Worm (Caenorhabditis elegans) whole organism, L4 larva: ENCODE measurements around the gene F02E11.3.

Experiments used
- Y105C5A.15 ChIP-seq: fragments of 200-800 bp; sonication (Bioruptor generic); IDR thresholded peaks from 2 replicates; pipeline ENCODE4 v1.3.6; 2022; ENCODE audit warnings: missing genetic modification characterization, missing compliant biosample characterization
- Y48G9A.11 ChIP-seq: fragments of 200-800 bp; sonication (Bioruptor generic); IDR thresholded peaks from 2 replicates; pipeline ENCODE4 v1.3.6; 2022; ENCODE audit warnings: missing genetic modification reagents, missing genetic modification characterization, missing compliant biosample characterization
- Y5F2A.4 ChIP-seq: fragments of 200-800 bp; sonication (Bioruptor generic); optimal IDR thresholded peaks from 2 replicates; lab custom pipeline; 2018; ENCODE audit warnings: mild to moderate bottlenecking, missing genetic modification characterization, missing compliant biosample characterization
- ZK337.2 ChIP-seq: fragments of 200-800 bp; sonication (Bioruptor generic); IDR thresholded peaks from 2 replicates; pipeline ENCODE4 v1.3.6; 2022; ENCODE audit warnings: missing genetic modification reagents, missing genetic modification characterization, missing compliant biosample characterization
- aha-1 ChIP-seq: fragments of 150-350 bp; peaks from one replicate; lab custom pipeline; 2014; ENCODE audit warnings: missing biosample characterization, missing genetic modification characterization
- aly-2 ChIP-seq: sonication (generic microtip); optimal IDR thresholded peaks from 2 replicates; lab custom pipeline; 2018; ENCODE audit warnings: missing biosample characterization, missing genetic modification characterization
- attf-4 ChIP-seq: sonication (generic microtip); optimal IDR thresholded peaks from 3 replicates; lab custom pipeline; 2017; ENCODE audit warnings: missing biosample characterization, missing genetic modification characterization
- ceh-62 ChIP-seq: sonication (generic microtip); optimal IDR thresholded peaks from 2 replicates; lab custom pipeline; 2017; ENCODE audit warnings: missing biosample characterization, missing genetic modification characterization
- daf-12 ChIP-seq: fragments of 150-350 bp; optimal IDR thresholded peaks from 2 replicates; lab custom pipeline; 2014; ENCODE audit warnings: missing biosample characterization, missing genetic modification reagents, missing genetic modification characterization
- daf-19 ChIP-seq: fragments of 200-800 bp; sonication (Bioruptor generic); conservative IDR thresholded peaks from 2 replicates; pipeline ENCODE4 v1.3.6; 2022; ENCODE audit warnings: missing genetic modification characterization, missing compliant biosample characterization
- dpl-1 ChIP-seq: fragments of 150-350 bp; optimal IDR thresholded peaks from 2 replicates; lab custom pipeline; 2014; ENCODE audit warnings: missing biosample characterization, missing genetic modification reagents, missing genetic modification characterization
- duxl-1 ChIP-seq: sonication (generic microtip); optimal IDR thresholded peaks from 2 replicates; lab custom pipeline; 2016; ENCODE audit warnings: mild to moderate bottlenecking, missing genetic modification characterization, moderate library complexity, missing compliant biosample characterization; ENCODE audit not compliant: poor library complexity
- hlh-30 ChIP-seq: sonication (generic microtip); optimal IDR thresholded peaks from 2 replicates; lab custom pipeline; 2017; ENCODE audit warnings: antibody characterized with exemption, mild to moderate bottlenecking, missing genetic modification characterization, missing compliant biosample characterization; ENCODE audit not compliant: insufficient read depth
- lsy-2 ChIP-seq, 2 experiments: fragments of 150-350 bp in 1 of 2; sonication (generic microtip) in 1 of 2; optimal IDR thresholded peaks; 2 replicates each; lab custom pipeline; 2014 to 2017; ENCODE audit warnings: missing biosample characterization in 2 of 2, missing genetic modification characterization in 2 of 2
- mep-1 ChIP-seq: fragments of 150-350 bp; sonication (generic microtip); optimal IDR thresholded peaks from 3 replicates; lab custom pipeline; 2014; ENCODE audit warnings: missing biosample characterization, missing genetic modification characterization
- mxl-2 ChIP-seq: fragments of 200-800 bp; sonication (Bioruptor generic); conservative IDR thresholded peaks from 2 replicates; pipeline ENCODE4 v1.3.6; 2022; ENCODE audit warnings: missing genetic modification reagents, missing genetic modification characterization, missing compliant biosample characterization
- mxl-3 ChIP-seq: fragments of 200-800 bp; sonication (Bioruptor generic); optimal IDR thresholded peaks from 2 replicates; lab custom pipeline; 2018; ENCODE audit warnings: mild to moderate bottlenecking, missing genetic modification characterization, missing compliant biosample characterization
- nhr-25 ChIP-seq: sonication (generic microtip); optimal IDR thresholded peaks from 2 replicates; lab custom pipeline; 2017; ENCODE audit warnings: missing genetic modification characterization, mild to moderate bottlenecking, missing compliant biosample characterization, antibody characterized with exemption, moderate library complexity, borderline replicate concordance; ENCODE audit not compliant: insufficient read depth
- nhr-28 ChIP-seq: fragments of 150-350 bp; optimal IDR thresholded peaks from 2 replicates; lab custom pipeline; 2014; ENCODE audit warnings: missing biosample characterization, missing genetic modification characterization
- nhr-41 ChIP-seq: fragments of 200-800 bp; sonication (Bioruptor generic); IDR thresholded peaks from 2 replicates; pipeline ENCODE4 v1.3.6; 2022; ENCODE audit warnings: missing genetic modification reagents, missing genetic modification characterization, missing compliant biosample characterization
- pha-4 ChIP-seq, 2 experiments: fragments of 150-350 bp in 1 of 2; fragments of 200-800 bp in 1 of 2; sonication (Bioruptor generic) in 1 of 2; IDR thresholded peaks in 1 of 2; optimal IDR thresholded peaks in 1 of 2; 2 replicates each; pipeline versions ENCODE4 v1.3.6 to Lab custom; 2014 to 2022; ENCODE audit warnings: missing genetic modification characterization in 2 of 2, missing genetic modification reagents in 2 of 2, missing biosample characterization in 1 of 2, missing compliant biosample characterization in 1 of 2
- pqm-1 ChIP-seq: sonication (generic microtip); optimal IDR thresholded peaks from 2 replicates; lab custom pipeline; 2017; ENCODE audit warnings: missing biosample characterization, missing genetic modification characterization
- rbr-2 ChIP-seq: sonication (generic microtip); optimal IDR thresholded peaks from 2 replicates; lab custom pipeline; 2016; ENCODE audit warnings: missing genotype, missing genetic modification characterization, missing compliant biosample characterization
- sdz-12 ChIP-seq: fragments of 200-800 bp; sonication (Bioruptor generic); optimal IDR thresholded peaks from 2 replicates; lab custom pipeline; 2018; ENCODE audit warnings: mild to moderate bottlenecking, missing genetic modification characterization, missing compliant biosample characterization
- snpc-1.2 ChIP-seq: fragments of 200-800 bp; sonication (Bioruptor generic); IDR thresholded peaks from 2 replicates; pipeline ENCODE4 v1.3.6; 2022; ENCODE audit warnings: missing genetic modification reagents, missing genetic modification characterization, missing compliant biosample characterization
- spr-3 ChIP-seq: fragments of 200-800 bp; sonication (Bioruptor generic); optimal IDR thresholded peaks from 2 replicates; lab custom pipeline; 2018; ENCODE audit warnings: mild to moderate bottlenecking, missing genetic modification characterization, missing compliant biosample characterization
- unc-62 ChIP-seq, 3 experiments: fragments of 150-350 bp in 1 of 3; sonication (generic microtip); optimal IDR thresholded peaks in 2 of 3; peaks in 1 of 3; 1 replicate in 1 of 3; 2 replicates in 2 of 3; lab custom pipeline; 2014 to 2017; ENCODE audit warnings: missing biosample characterization in 3 of 3, missing genetic modification characterization in 3 of 3, missing genetic modification reagents in 3 of 3, missing genotype in 1 of 3
- zfp-3 ChIP-seq: fragments of 200-800 bp; sonication (Bioruptor generic); conservative IDR thresholded peaks from 2 replicates; pipeline ENCODE4 v1.3.6; 2022; ENCODE audit warnings: missing genetic modification reagents, missing genetic modification characterization, missing compliant biosample characterization
- zip-11 ChIP-seq: fragments of 200-800 bp; sonication (Bioruptor generic); IDR thresholded peaks from 2 replicates; pipeline ENCODE4 v1.3.6; 2022; ENCODE audit warnings: missing genetic modification characterization, missing compliant biosample characterization
- ztf-11 ChIP-seq: fragments of 150-350 bp; optimal IDR thresholded peaks from 2 replicates; lab custom pipeline; 2014; ENCODE audit warnings: missing biosample characterization, missing genetic modification characterization

F02E11.3 gene

DNA sequence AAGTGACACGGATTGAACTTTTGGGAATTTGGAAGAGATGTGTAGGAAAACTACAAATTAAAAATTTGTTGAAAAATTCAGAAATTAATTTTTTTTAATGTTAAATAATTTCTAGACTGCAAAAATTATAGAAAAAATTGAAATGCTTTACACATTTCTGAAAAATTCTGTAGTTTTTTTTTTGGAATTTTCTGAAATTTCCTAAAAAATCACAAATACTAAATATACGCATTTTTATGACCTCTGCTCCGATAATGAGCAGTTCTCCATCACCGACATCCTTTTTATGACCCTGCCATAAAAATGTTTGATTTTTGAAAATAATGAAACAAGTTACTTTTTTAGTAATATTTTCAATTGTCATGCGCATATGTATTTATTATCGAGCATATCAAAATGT lies 30.1 kb downstream of the F02E11.3 start (continued):
- TF ChIP-seq aha-1 (tag; lab: Kevin White, UChicago) (no peak), rbr-2 (tag; lab: Kevin White, UChicago) (no peak), dpl-1 (GFP tag; lab: Kevin White, UChicago) (no peak), ceh-62 (tag; lab: Kevin White, UChicago) (no peak), nhr-41 (GFP tag; lab: Robert Waterston, UW) (no peak), lsy-2 (tag; optimal IDR thresholded peaks at IDR 0.05; lab: Kevin White, UChicago) (no peak), Y105C5A.15 (GFP tag; lab: Robert Waterston, UW) (no peak), zfp-3 (peak; percentile 62; the same call in 1 of the 2 replicates), mxl-3 (no peak), aly-2 (tag; lab: Kevin White, UChicago) (no peak)

DNA sequence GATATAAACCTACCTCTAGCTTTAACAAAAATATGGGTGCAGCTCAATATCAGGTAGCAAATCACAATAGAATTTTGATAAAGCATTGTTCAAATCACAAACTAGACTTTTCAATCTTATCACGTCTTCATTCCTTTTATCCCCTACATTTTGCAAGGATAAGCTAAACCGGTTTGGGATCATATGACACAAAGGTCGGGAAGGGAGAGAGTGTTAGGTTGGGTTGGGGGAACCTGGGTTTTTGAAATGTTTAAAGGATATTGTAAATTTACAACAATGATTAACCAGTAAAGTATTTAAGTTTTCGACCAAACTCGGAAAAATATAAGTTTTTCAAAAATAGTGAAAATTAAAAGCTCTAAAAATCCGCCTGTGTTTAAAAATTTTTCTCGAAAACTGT lies 30.8 kb downstream of the F02E11.3 start, which contains the start of gene C17F4.12:
Gene C17F4.12 (minus strand): TSS at position 101 of the 400 bp plus-strand sequence.
- TF ChIP-seq mxl-2 (GFP tag; lab: Robert Waterston, UW) (no peak), spr-3 (GFP tag; lab: Kevin White, UChicago) (no peak), zfp-3 (no peak), ZK337.2 (no peak), sdz-12 (GFP tag; lab: Kevin White, UChicago) (no peak), pha-4 (GFP tag; IDR thresholded peaks at IDR 0.05; lab: Robert Waterston, UW) (no peak), pha-4 (tag; optimal IDR thresholded peaks at IDR 0.05; lab: Kevin White, UChicago) (no peak), mep-1 (tag; lab: Kevin White, UChicago) (no peak), zip-11 (no peak), nhr-25 (no peak), pqm-1 (no peak), attf-4 (tag; lab: Kevin White, UChicago) (no peak), duxl-1 (tag; lab: Kevin White, UChicago) (no peak), daf-12 (tag; lab: Kevin White, UChicago) (no peak), snpc-1.2 (GFP tag; lab: Robert Waterston, UW) (no peak), Y5F2A.4 (GFP tag; lab: Kevin White, UChicago) (no peak), mxl-3 (no peak), Y48G9A.11 (GFP tag; lab: Robert Waterston, UW) (no peak)

DNA sequence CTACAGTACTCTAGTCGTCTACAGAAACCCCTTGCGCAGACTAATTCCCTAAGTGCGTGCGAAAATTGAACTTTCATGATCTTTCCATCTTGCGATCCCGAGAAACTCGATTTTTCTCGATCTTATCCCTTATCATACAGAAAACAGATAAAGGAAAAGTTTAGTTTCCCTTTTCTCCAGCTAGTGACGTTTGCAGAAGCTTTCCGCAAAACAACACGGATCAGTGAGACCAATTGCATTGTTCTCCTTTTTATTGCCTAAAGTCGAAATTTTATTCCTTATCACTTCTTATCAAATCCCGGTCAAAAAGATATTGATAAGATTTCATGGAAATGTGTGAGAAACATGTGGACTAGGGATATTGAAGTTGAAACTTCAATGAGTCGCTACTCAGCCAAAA lies 33.0 kb downstream of the F02E11.3 start:
- TF ChIP-seq ztf-11 (tag; lab: Kevin White, UChicago) (no peak), nhr-28 (tag; lab: Kevin White, UChicago) (peak; percentile 0)

DNA sequence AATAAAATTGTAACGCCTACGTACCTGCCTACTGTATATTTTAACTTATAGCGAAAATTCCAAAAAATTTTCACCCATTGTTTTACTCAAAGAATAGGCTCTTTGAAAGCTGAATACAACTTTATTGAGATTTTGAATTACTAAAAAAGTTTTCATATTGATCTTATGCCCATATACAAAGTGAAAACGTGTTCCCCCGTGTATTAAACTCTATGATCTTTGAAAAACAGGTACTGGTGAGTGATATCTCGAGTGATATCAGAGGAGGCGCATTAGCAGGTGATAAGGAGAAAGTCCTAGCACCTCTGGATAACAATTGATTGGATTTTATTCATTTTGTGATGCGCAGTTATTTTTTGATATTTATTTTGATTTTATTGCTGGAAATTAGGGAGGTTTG lies 34.6 kb downstream of the F02E11.3 start, which contains the start of gene C17F4.3:
Gene C17F4.3 (plus strand): TSS at position 301 of the 400 bp plus-strand sequence.
- TF ChIP-seq unc-62 (GFP tag; optimal IDR thresholded peaks at IDR 0.05 in 1 of 2; lab: Kevin White, UChicago) = peak in 1 of 2 experiments; percentile 70
- no peak for TF ChIP-seq unc-62 (tag; optimal IDR thresholded peaks at IDR 0.05; lab: Kevin White, UChicago)
- TF ChIP-seq hlh-30 (tag; lab: Kevin White, UChicago) = no peak

DNA sequence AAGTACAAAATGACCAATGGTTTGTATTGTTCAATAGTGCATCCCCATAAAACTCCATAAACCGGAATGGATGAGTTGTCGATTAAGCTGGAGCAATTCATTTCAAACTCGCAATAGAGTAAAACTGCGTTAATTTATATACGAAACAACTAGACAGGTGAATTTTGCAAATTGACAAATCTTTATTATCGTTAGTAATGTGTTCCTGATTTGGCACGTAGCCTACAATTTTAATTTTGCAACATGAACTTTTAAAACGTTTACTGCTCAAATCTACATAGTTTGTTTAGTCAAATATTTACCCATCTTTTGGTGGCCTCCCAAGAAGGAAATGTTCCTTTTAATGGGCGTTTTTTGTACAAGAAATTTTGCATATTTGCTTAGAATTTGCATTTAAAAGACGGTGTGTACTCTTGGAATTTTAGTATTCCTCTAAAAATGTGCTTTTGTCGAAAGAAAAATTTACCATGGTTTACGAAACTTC lies 37.7 kb downstream of the F02E11.3 start, which contains the start of the genes srz-67 and C17F4.11:
Gene srz-67 (minus strand): TSS at position 101 of the 484 bp plus-strand sequence.
Gene C17F4.11 (plus strand): TSS at position 434 of the 484 bp plus-strand sequence.
- TF ChIP-seq daf-19 (no peak), unc-62 (GFP tag; optimal IDR thresholded peaks at IDR 0.05 in 1 of 2; lab: Kevin White, UChicago) (peak in 1 of 2 experiments; percentile 2), unc-62 (tag; optimal IDR thresholded peaks at IDR 0.05; lab: Kevin White, UChicago) (no peak)
